Worm (Caenorhabditis elegans): ENCODE measurements around the gene C45B2.2.

DNA sequence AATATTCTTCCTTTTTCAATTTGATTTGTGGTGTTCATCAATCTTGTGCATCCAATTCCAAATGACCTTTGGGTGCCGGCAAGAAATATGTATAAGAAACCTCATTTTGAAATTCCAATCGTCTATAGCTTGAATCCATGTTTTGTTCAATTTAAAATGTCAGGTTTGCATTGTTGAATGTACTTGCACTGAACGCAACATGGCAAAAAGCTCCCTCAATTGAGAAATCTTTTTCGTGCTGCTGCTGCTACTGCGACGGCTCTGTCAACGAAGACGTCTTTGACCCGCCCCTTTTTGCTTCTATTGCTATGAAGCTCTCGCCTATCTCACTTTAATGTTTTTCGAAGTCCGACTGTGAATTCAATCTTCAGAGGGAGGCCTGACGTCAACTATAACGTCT is 9.3 kb upstream of the C45B2.2 start, which contains the start of gene lgc-58:
- TF ChIP-seq F13C5.2 (tag; optimal IDR thresholded peaks at IDR 0.05) = no peak
- TF ChIP-seq scrt-1 (GFP tag; IDR thresholded peaks at IDR 0.05) = no peak
- TF ChIP-seq ama-1 (optimal IDR thresholded peaks at IDR 0.05) = no peak

Measured in whole organism, early embryonic.